Fruit fly (Drosophila melanogaster): ENCODE measurements around the gene CG33272.

dm6 chr3L:11472991-11473390, 37.4 kb downstream of the CG33272 start, which contains the start of gene Vha16-3:
- TF ChIP-seq toy (GFP tag; IDR thresholded peaks at IDR 0.05) (no peak), kay (GFP tag; optimal IDR thresholded peaks at IDR 0.05) (no peak), ind (GFP tag; optimal IDR thresholded peaks at IDR 0.05) (no peak), dm (GFP tag; optimal IDR thresholded peaks at IDR 0.05) (no peak), CkIIα-i1 (GFP tag; IDR thresholded peaks at IDR 0.05) (no peak), HLHmδ (GFP tag; optimal IDR thresholded peaks at IDR 0.05) (no peak), Bgb (GFP tag; IDR thresholded peaks at IDR 0.05; ENCODE audit: partially characterized antibody) (no peak)
